Fruit fly (Drosophila melanogaster): Measurements from ENCODE around the gene Sec61gamma.

Gene Sec61gamma

DNA sequence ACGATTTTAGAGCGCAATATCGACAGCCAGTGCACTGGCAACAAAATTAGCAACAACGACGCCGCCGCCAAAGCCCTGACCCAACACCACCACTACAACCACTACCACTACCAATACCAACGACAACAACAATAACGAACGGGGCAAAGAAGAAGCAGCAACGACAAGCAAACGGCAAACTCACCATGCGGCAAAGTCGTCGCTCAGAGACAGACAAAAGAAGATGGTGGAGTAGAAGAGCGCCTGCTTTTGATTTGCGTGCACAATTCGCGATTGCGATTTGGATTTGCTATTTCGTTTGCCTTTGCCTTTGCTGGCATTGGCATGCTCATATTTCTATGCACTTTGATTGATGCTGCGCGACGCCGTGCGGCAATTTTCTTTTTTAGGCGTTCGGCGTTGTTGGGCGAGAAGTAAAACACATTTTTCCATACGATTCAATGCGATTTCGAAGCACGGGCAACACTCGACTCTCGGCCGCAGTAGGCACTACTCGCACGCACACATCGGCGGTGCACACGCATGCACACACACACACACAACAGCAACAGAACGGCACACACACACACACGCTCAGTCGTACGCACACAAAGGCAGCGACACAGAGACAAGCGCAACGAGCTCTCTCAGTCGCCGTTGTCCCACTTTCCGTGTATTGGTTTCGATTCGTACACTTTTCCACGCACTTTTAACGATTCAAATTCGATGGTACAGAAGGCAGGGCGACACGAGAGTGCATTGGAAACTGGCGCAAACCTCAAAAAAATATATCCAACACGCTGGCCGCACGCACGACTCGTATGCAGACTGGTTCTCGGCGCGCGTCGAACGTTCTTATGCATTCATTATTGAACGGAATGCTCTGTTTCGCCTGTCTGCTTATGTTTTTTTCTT lies 5.4 kb upstream of the Sec61gamma start (continued):
- peak; percentile 47 for TF ChIP-seq CG34376 (GFP tag; optimal IDR thresholded peaks at IDR 0.05)
- no peak for TF ChIP-seq Camta (GFP tag; optimal IDR thresholded peaks at IDR 0.05)
- no peak for TF ChIP-seq dimm (GFP tag; IDR thresholded peaks at IDR 0.05)
- no peak for TF ChIP-seq tin (GFP tag; optimal IDR thresholded peaks at IDR 0.05)
- no peak for TF ChIP-seq schlank (tag; optimal IDR thresholded peaks at IDR 0.05)
- no peak for TF ChIP-seq Hr78 (GFP tag; optimal IDR thresholded peaks at IDR 0.05)
- TF ChIP-seq repo (GFP tag; optimal IDR thresholded peaks at IDR 0.05): no peak
- TF ChIP-seq sr (GFP tag; IDR thresholded peaks at IDR 0.05): no peak
- no peak for TF ChIP-seq Abd-B (GFP tag; optimal IDR thresholded peaks at IDR 0.05)
- TF ChIP-seq CG8478 (optimal IDR thresholded peaks at IDR 0.05): peak; percentile 95
- TF ChIP-seq HLH3B (GFP tag; IDR thresholded peaks at IDR 0.05): no peak
- TF ChIP-seq CG3281 (GFP tag; optimal IDR thresholded peaks at IDR 0.05): no peak
- TF ChIP-seq gem (tag; optimal IDR thresholded peaks at IDR 0.05): no peak
- TF ChIP-seq CG11247 (GFP tag; IDR thresholded peaks at IDR 0.05): no peak
- no peak for TF ChIP-seq ham (GFP tag; IDR thresholded peaks at IDR 0.05)
- TF ChIP-seq CG17385 (GFP tag; optimal IDR thresholded peaks at IDR 0.05): peak; percentile 93
- TF ChIP-seq CG2129 (GFP tag; IDR thresholded peaks at IDR 0.05; ENCODE audit: partially characterized antibody): no peak
- no peak for TF ChIP-seq CG14667 (GFP tag; IDR thresholded peaks at IDR 0.05)
- no peak for TF ChIP-seq CG12942 (GFP tag; optimal IDR thresholded peaks at IDR 0.05)
- no peak for TF ChIP-seq CG7928 (GFP tag; optimal IDR thresholded peaks at IDR 0.05)
- TF ChIP-seq corto (GFP tag; optimal IDR thresholded peaks at IDR 0.05): no peak
- no peak for TF ChIP-seq CG6272 (GFP tag; IDR thresholded peaks at IDR 0.05)
- no peak for TF ChIP-seq CG32772 (GFP tag; IDR thresholded peaks at IDR 0.05)
- no peak for TF ChIP-seq jumu (GFP tag; optimal IDR thresholded peaks at IDR 0.05)
- no peak for TF ChIP-seq CG10565 (GFP tag; optimal IDR thresholded peaks at IDR 0.05)
- no peak for TF ChIP-seq CkIIα-i1 (GFP tag; IDR thresholded peaks at IDR 0.05)
- TF ChIP-seq ato (GFP tag; IDR thresholded peaks at IDR 0.05; ENCODE audit: partially characterized antibody): no peak
- TF ChIP-seq CG30431 (GFP tag; optimal IDR thresholded peaks at IDR 0.05): no peak
- no peak for TF ChIP-seq CG10274 (GFP tag; optimal IDR thresholded peaks at IDR 0.05)
- no peak for TF ChIP-seq H15 (GFP tag; IDR thresholded peaks at IDR 0.05)
- no peak for TF ChIP-seq Spps (tag; optimal IDR thresholded peaks at IDR 0.05)
- TF ChIP-seq abd-A (tag; optimal IDR thresholded peaks at IDR 0.05): no peak
- no peak for TF ChIP-seq kni (GFP tag; optimal IDR thresholded peaks at IDR 0.05)
- peak; percentile 28 for TF ChIP-seq CG12659 (GFP tag; optimal IDR thresholded peaks at IDR 0.05)
- TF ChIP-seq knrl (GFP tag; IDR thresholded peaks at IDR 0.05; ENCODE audit: partially characterized antibody): no peak
- TF ChIP-seq fd102C (GFP tag; optimal IDR thresholded peaks at IDR 0.05): no peak
- TF ChIP-seq exex (tag; optimal IDR thresholded peaks at IDR 0.05): no peak
- 0 out of 4 replicates have a peak, but pooled peaks have one; percentile 15 for TF ChIP-seq Dll (GFP tag; IDR thresholded peaks at IDR 0.05; ENCODE audit: partially characterized antibody)
- TF ChIP-seq CG7357 (GFP tag; IDR thresholded peaks at IDR 0.05): no peak
- no peak for TF ChIP-seq CG4854 (GFP tag; optimal IDR thresholded peaks at IDR 0.05)
- TF ChIP-seq dati (GFP tag; IDR thresholded peaks at IDR 0.05): no peak
- TF ChIP-seq vnd (GFP tag; IDR thresholded peaks at IDR 0.05; ENCODE audit: partially characterized antibody): no peak
- no peak for TF ChIP-seq CG9817 (tag; optimal IDR thresholded peaks at IDR 0.05)
- TF ChIP-seq kay (GFP tag; optimal IDR thresholded peaks at IDR 0.05): no peak
- TF ChIP-seq CG7372 (GFP tag; IDR thresholded peaks at IDR 0.05): no peak
- TF ChIP-seq CG12744 (GFP tag; optimal IDR thresholded peaks at IDR 0.05): no peak
- TF ChIP-seq lbe (GFP tag; optimal IDR thresholded peaks at IDR 0.05): no peak
- TF ChIP-seq Hr39 (optimal IDR thresholded peaks at IDR 0.05): no peak
- peak; percentile 4 for TF ChIP-seq CG18599 (GFP tag; optimal IDR thresholded peaks at IDR 0.05)
- no peak for TF ChIP-seq chn (GFP tag; optimal IDR thresholded peaks at IDR 0.05)

Measured in whole organism, embryonic.